Fruit fly (Drosophila melanogaster) whole organism, wandering third instar larva: ENCODE data around the gene mbo.

ENCODE experiments used
- Abd-B ChIP-seq: fragments of >200 bp; optimal IDR thresholded peaks from 2 replicates; lab custom pipeline; 2017; ENCODE audit warnings: missing biosample characterization, missing genetic modification characterization
- CG9705 ChIP-seq: fragments of 200-800 bp; sonication (Bioruptor generic); optimal IDR thresholded peaks from 2 replicates; lab custom pipeline; 2018; ENCODE audit warnings: missing biosample characterization, mild to moderate bottlenecking, missing genetic modification characterization
- CrebA ChIP-seq: fragments of 200-800 bp; sonication (Bioruptor generic); optimal IDR thresholded peaks from 2 replicates; lab custom pipeline; 2016; ENCODE audit warnings: missing biosample characterization, mild to moderate bottlenecking, missing genetic modification characterization, borderline replicate concordance
- Dif ChIP-seq: fragments of 200-275, 200-300 bp; sonication (Bioruptor generic); optimal IDR thresholded peaks from 2 replicates; lab custom pipeline; 2018; ENCODE audit warnings: missing biosample characterization, missing genetic modification characterization; ENCODE audit not compliant: partially characterized antibody
- HLH106 ChIP-seq: fragments of 200-800 bp; optimal IDR thresholded peaks from 3 replicates; lab custom pipeline; 2019; ENCODE audit warnings: missing biosample characterization, mild to moderate bottlenecking, missing genetic modification characterization, moderate library complexity
- Hnf4 ChIP-seq: fragments of 200-800 bp; sonication (Bioruptor generic); optimal IDR thresholded peaks from 2 replicates; lab custom pipeline; 2016; ENCODE audit warnings: missing biosample characterization, mild to moderate bottlenecking, missing genetic modification characterization
- Hr78 ChIP-seq: fragments of >200 bp; optimal IDR thresholded peaks from 2 replicates; lab custom pipeline; 2017; ENCODE audit warnings: missing biosample characterization, missing genetic modification characterization
- Jra ChIP-seq: sonication (Bioruptor generic); optimal IDR thresholded peaks from 2 replicates; lab custom pipeline; 2016; ENCODE audit warnings: missing biosample characterization, missing genetic modification characterization
- Mio ChIP-seq: sonication (Bioruptor generic); optimal IDR thresholded peaks from 2 replicates; lab custom pipeline; 2016; ENCODE audit warnings: missing biosample characterization, missing genetic modification characterization
- Myc ChIP-seq: fragments of >200 bp; optimal IDR thresholded peaks from 2 replicates; lab custom pipeline; 2017
- N ChIP-seq: fragments of >200 bp; optimal IDR thresholded peaks from 2 replicates; lab custom pipeline; 2018; ENCODE audit warnings: missing biosample characterization, missing external identifiers, missing genetic modification characterization
- OdsH ChIP-seq: fragments of 200-800 bp; sonication (Bioruptor generic); optimal IDR thresholded peaks from 2 replicates; lab custom pipeline; 2016; ENCODE audit warnings: missing biosample characterization, mild to moderate bottlenecking, missing genetic modification characterization
- Rel ChIP-seq, 2 experiments: fragments of 200-800 bp; sonication (Bioruptor generic) in 1 of 2; optimal IDR thresholded peaks; 2 replicates in 1 of 2; 3 replicates in 1 of 2; lab custom pipeline; 2016 to 2019; ENCODE audit warnings: mild to moderate bottlenecking in 2 of 2, missing biosample characterization in 2 of 2, missing genetic modification characterization in 2 of 2, moderate library complexity in 1 of 2
- Sp1 ChIP-seq: fragments of 200-800 bp; sonication (Bioruptor generic); optimal IDR thresholded peaks from 3 replicates; lab custom pipeline; 2019; ENCODE audit warnings: missing biosample characterization, mild to moderate bottlenecking, missing genetic modification characterization, moderate library complexity
- br ChIP-seq: fragments of 200-800 bp; sonication (Bioruptor generic); optimal IDR thresholded peaks from 2 replicates; lab custom pipeline; 2016; ENCODE audit warnings: missing biosample characterization, missing genetic modification characterization
- dl ChIP-seq, 2 experiments: fragments of 175-275, 200-275 bp in 1 of 2; fragments of 200-275 bp in 1 of 2; sonication (Bioruptor generic); optimal IDR thresholded peaks; lab custom pipeline; 2018; ENCODE audit warnings: mild to moderate bottlenecking in 2 of 2, missing biosample characterization in 2 of 2, missing genetic modification characterization in 2 of 2, moderate library complexity in 2 of 2; ENCODE audit not compliant: partially characterized antibody in 2 of 2, insufficient read depth in 1 of 2
- dmrt93B ChIP-seq: fragments of 200-800 bp; sonication (Bioruptor generic); optimal IDR thresholded peaks from 2 replicates; lab custom pipeline; 2018; ENCODE audit warnings: missing biosample characterization, mild to moderate bottlenecking, missing genetic modification characterization
- ey ChIP-seq: fragments of 200-800 bp; sonication (Bioruptor generic); optimal IDR thresholded peaks from 2 replicates; lab custom pipeline; 2016; ENCODE audit warnings: missing biosample characterization, missing genetic modification characterization
- foxo ChIP-seq, 2 experiments: fragments of 200-800 bp; sonication (Bioruptor generic); optimal IDR thresholded peaks; 2 replicates in 1 of 2; 3 replicates in 1 of 2; lab custom pipeline; 2016 to 2017; ENCODE audit warnings: missing biosample characterization in 2 of 2, missing genetic modification characterization in 2 of 2
- fru ChIP-seq: fragments of 200-800 bp; sonication (Bioruptor generic); optimal IDR thresholded peaks from 3 replicates; lab custom pipeline; 2016; ENCODE audit warnings: missing biosample characterization, mild to moderate bottlenecking, missing genetic modification characterization
- h ChIP-seq: fragments of 200-800 bp; sonication (Bioruptor generic); optimal IDR thresholded peaks from 3 replicates; lab custom pipeline; 2016; ENCODE audit warnings: missing biosample characterization, mild to moderate bottlenecking, missing genetic modification characterization
- jim ChIP-seq: fragments of 175-275, 200-325 bp; sonication (Bioruptor generic); optimal IDR thresholded peaks from 2 replicates; lab custom pipeline; 2016; ENCODE audit warnings: missing biosample characterization, mild to moderate bottlenecking, missing genetic modification characterization
- lola ChIP-seq: fragments of >200 bp; optimal IDR thresholded peaks from 2 replicates; lab custom pipeline; 2017; ENCODE audit warnings: missing biosample characterization, missing genetic modification characterization
- pan ChIP-seq: fragments of >200 bp; optimal IDR thresholded peaks from 2 replicates; lab custom pipeline; 2017
- psq ChIP-seq: fragments of 200-800 bp; sonication (Bioruptor generic); optimal IDR thresholded peaks from 3 replicates; lab custom pipeline; 2017; ENCODE audit warnings: missing biosample characterization, mild to moderate bottlenecking, missing genetic modification characterization, moderate library complexity
- rgr ChIP-seq: fragments of 200-800 bp; sonication (Bioruptor generic); optimal IDR thresholded peaks from 3 replicates; lab custom pipeline; 2016; ENCODE audit warnings: missing biosample characterization, mild to moderate bottlenecking, missing genetic modification characterization
- sage ChIP-seq: fragments of 200-800 bp; sonication (Bioruptor generic); optimal IDR thresholded peaks from 2 replicates; lab custom pipeline; 2016; ENCODE audit warnings: missing biosample characterization, mild to moderate bottlenecking, missing genetic modification characterization
- tai ChIP-seq: sonication (Bioruptor generic); optimal IDR thresholded peaks from 2 replicates; lab custom pipeline; 2016; ENCODE audit warnings: missing biosample characterization, missing genetic modification characterization
- usp ChIP-seq: fragments of >200 bp; optimal IDR thresholded peaks from 2 replicates; lab custom pipeline; 2017; ENCODE audit warnings: missing biosample characterization, missing genetic modification characterization

Gene mbo

DNA sequence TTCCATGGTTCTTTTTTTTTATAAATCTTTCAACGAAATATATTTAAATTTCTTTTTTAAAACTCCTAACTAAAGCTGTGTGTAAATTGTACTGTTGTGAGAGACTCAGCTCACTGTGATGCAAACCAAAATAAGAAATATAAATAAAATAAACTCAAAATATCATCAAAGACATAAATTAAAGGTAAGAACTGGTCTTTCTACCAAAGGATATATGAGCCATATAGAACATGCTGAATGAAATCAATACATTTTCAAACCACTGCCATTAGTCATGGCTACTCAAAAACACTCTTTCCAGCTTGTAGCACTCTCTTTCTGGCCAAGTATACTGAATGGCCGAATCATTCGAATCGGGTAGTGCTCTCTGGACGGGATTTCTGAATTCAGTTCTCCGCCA lies 15.9 kb upstream of the mbo start, which contains the start of the genes CG14391 and NijC:
Gene CG14391 (minus strand): TSS at position 101 of the 400 bp plus-strand sequence.
Gene NijC (plus strand): TSS at position 388 of the 400 bp plus-strand sequence.
- no peak for TF ChIP-seq Abd-B
- no peak for TF ChIP-seq fru (GFP tag; lab: Kevin White, UChicago)
- TF ChIP-seq, all 38 proteins: peak for 0

DNA sequence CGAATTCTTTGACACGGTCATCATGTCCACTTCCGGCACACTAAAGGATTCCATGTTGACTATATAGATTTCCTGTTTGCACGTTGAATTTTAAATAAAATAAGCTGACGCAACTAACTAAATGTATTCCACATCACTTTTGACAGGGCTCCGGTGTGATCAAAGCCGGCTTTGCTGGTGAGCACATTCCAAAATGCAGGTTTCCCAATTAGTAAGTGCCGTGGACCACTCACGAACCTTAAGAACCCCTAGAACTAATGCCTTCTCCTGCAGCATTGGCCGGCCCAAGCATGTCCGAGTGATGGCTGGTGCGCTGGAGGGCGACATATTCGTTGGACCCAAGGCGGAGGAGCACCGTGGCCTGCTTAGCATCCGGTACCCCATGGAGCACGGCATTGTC lies 13.6 kb upstream of the mbo start, which contains the start of gene CG31347:
Gene CG31347 (minus strand): TSS at position 101 of the 400 bp plus-strand sequence.
- no peak for TF ChIP-seq N (GFP tag; lab: Kevin White, UChicago)
- no peak for TF ChIP-seq ey

DNA sequence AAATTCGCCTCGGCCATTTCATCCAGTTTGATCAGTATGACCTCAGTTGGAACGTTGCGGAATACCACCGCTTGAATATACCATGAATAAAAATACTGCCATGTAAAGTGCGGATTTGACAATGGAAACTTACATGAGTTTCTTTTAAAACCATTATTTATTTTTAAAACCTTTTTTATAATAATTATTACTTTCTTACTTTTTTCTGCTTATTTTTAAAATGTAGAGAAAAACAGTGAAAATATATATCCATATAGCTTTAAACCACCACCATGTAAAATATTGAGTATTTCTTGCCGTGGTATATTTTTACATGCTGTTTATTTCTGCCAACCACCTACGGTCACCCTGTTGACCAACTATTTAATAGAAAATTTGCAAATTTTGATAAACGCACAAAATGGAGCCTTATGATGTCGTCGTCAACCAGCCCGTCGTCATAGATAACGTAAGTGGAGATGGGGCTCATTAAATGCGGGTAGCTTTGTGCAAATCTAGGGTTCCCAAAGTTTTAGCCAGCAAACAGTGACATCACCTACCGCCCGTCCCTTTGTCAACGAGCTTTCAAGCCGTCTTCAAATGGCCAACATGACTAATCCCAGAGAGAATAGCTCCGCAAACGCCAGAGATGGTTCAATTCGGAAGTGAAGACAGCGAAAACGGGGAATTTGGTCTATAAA lies 12.7 kb upstream of the mbo start, which contains the start of gene Arp1:
Gene Arp1 (plus strand): TSS at position 322 of the 680 bp plus-strand sequence.
- TF ChIP-seq CrebA (GFP tag; lab: Kevin White, UChicago) (no peak), Hr78 (GFP tag; lab: Kevin White, UChicago) (no peak), usp (GFP tag; lab: Kevin White, UChicago) (no peak), Rel (GFP tag; optimal IDR thresholded peaks at IDR 0.05; lab: Kevin White, UChicago) (no peak), Rel (tag; optimal IDR thresholded peaks at IDR 0.05; lab: Kevin White, UChicago) (peak; percentile 50), dmrt93B (GFP tag; lab: Kevin White, UChicago) (no peak), sage (GFP tag; lab: Kevin White, UChicago) (no peak)

DNA sequence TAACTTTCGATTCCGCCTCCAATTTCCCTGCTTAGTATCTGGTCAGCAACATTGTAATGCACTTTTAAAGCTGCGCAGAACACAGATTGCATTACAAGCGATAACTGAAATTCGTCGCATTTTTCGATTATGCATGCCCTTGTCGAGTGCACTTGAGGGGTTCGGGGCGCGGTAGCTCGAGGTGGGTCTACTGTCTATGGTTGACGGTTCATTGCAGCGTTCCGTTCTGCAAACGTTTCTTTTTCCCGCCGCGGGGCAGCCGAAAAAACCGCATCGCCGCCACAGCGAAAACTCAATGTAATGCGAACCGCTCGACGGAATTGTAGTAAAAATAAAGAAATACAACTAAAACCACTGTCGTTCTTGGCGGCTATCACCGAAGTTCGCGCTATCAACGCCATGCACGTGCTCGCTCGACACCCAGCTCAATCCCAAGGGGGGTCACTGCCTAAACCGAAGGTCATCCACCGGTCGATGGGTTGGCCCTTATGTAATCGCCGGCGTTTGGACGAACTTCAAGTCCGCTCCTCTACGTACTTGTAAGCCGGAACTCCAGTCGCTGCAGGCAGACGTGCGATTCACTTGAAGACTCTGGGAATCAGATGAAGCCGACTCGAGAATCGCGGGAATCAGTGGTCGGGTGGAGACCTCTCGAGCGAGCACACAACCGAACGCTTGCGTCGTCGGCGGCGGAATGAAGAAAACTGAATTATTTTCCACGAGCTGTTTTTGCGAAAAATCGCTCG lies 10.0 kb upstream of the mbo start, which contains the start of gene kar:
Gene kar (minus strand): TSS at position 696 of the 746 bp plus-strand sequence.
- no peak for TF ChIP-seq OdsH (GFP tag; lab: Kevin White, UChicago)
- TF ChIP-seq HLH106 (tag; lab: Kevin White, UChicago) = no peak
- TF ChIP-seq Rel (GFP tag; optimal IDR thresholded peaks at IDR 0.05; lab: Kevin White, UChicago) = no peak
- no peak for TF ChIP-seq Rel (tag; optimal IDR thresholded peaks at IDR 0.05; lab: Kevin White, UChicago)

DNA sequence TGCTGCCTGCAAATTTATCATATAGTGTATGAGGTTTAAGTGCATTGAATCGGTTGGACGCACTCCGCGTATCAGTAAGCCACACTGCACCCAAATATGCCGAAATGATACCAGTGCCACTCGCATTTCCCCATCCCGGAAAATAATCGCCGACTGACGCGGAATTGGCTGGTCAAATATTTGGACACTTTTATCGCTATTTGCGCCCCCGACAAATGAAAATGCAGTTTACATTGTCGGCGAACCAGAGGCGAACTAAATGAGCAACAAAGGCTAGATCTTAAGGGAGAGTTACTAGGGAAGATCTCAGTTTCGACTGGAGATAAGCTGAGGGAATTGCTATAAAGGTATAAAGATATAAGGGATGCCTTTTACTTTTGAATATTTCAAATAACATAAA lies 9.3 kb upstream of the mbo start:
- TF ChIP-seq Hnf4 (GFP tag; lab: Kevin White, UChicago) (no peak), tai (GFP tag; lab: Kevin White, UChicago) (no peak), psq (GFP tag; lab: Kevin White, UChicago) (no peak), sage (GFP tag; lab: Kevin White, UChicago) (no peak), foxo (GFP tag; optimal IDR thresholded peaks at IDR 0.05; lab: Kevin White, UChicago) (no peak), br (GFP tag; lab: Kevin White, UChicago) (no peak), Mio (GFP tag; lab: Kevin White, UChicago) (no peak), CG9705 (GFP tag; lab: Kevin White, UChicago) (no peak), N (GFP tag; lab: Kevin White, UChicago) (no peak), usp (GFP tag; lab: Kevin White, UChicago) (no peak)

- no peak for TF ChIP-seq CrebA (GFP tag; lab: Kevin White, UChicago)
- no peak for TF ChIP-seq OdsH (GFP tag; lab: Kevin White, UChicago)
- no peak for TF ChIP-seq rgr
- no peak for TF ChIP-seq Dif (GFP tag; lab: Kevin White, UChicago)
- TF ChIP-seq ey = no peak
- TF ChIP-seq dmrt93B (GFP tag; lab: Kevin White, UChicago) = no peak
- TF ChIP-seq Hr78 (GFP tag; lab: Kevin White, UChicago) = no peak
- TF ChIP-seq Sp1 (GFP tag; lab: Kevin White, UChicago) = no peak
- no peak for TF ChIP-seq lola (GFP tag; lab: Kevin White, UChicago)
- TF ChIP-seq Rel (GFP tag; optimal IDR thresholded peaks at IDR 0.05; lab: Kevin White, UChicago) = no peak
- no peak for TF ChIP-seq Rel (tag; optimal IDR thresholded peaks at IDR 0.05; lab: Kevin White, UChicago)
- TF ChIP-seq pan (lab: Kevin White, UChicago) = no peak
- no peak for TF ChIP-seq N (GFP tag; lab: Kevin White, UChicago)
- no peak for TF ChIP-seq Myc (lab: Kevin White, UChicago)
- TF ChIP-seq Jra (GFP tag; lab: Kevin White, UChicago) = no peak
- TF ChIP-seq h (GFP tag; lab: Kevin White, UChicago) = no peak
- no peak for TF ChIP-seq fru (GFP tag; lab: Kevin White, UChicago)
- TF ChIP-seq dl (GFP tag; optimal IDR thresholded peaks at IDR 0.05; lab: Kevin White, UChicago; ENCODE audit: insufficient read depth in 1 of 2, partially characterized antibody in 2 of 2) = no peak
- TF ChIP-seq jim = no peak
- no peak for TF ChIP-seq Hnf4 (GFP tag; lab: Kevin White, UChicago)
- TF ChIP-seq sage (GFP tag; lab: Kevin White, UChicago) = no peak
Observed at dm6 chr3R:12685290-12685689, 6.4 kb upstream of the mbo start.
